Worm (Caenorhabditis elegans) whole organism, L4/young adult: ENCODE measurements around the gene Y32B12B.2.

Experiments used
- W03F9.2 ChIP-seq: fragments of 150-350 bp; optimal IDR thresholded peaks from 2 replicates; lab custom pipeline; 2014; ENCODE audit warnings: missing biosample characterization, missing genetic modification characterization
- dao-5 ChIP-seq: sonication (generic microtip); optimal IDR thresholded peaks from 2 replicates; lab custom pipeline; 2016; ENCODE audit warnings: missing genotype, missing genetic modification characterization, moderate library complexity, missing compliant biosample characterization
- him-1 ChIP-seq: sonication (generic microtip); optimal IDR thresholded peaks from 2 replicates; lab custom pipeline; 2016; ENCODE audit warnings: missing genotype, missing genetic modification reagents, missing genetic modification characterization, missing compliant biosample characterization

- no peak for TF ChIP-seq him-1 (tag; lab: Kevin White, UChicago)
- TF ChIP-seq dao-5 (tag; lab: Kevin White, UChicago) = no peak
- no peak for TF ChIP-seq W03F9.2
Observed at ce11 chrV:16552929-16553328, 14.7 kb downstream of the Y32B12B.2 start, which contains the start of gene Y32B12B.4.
